Fruit fly (Drosophila melanogaster): ENCODE data around the gene CG17681.

Gene CG17681

DNA sequence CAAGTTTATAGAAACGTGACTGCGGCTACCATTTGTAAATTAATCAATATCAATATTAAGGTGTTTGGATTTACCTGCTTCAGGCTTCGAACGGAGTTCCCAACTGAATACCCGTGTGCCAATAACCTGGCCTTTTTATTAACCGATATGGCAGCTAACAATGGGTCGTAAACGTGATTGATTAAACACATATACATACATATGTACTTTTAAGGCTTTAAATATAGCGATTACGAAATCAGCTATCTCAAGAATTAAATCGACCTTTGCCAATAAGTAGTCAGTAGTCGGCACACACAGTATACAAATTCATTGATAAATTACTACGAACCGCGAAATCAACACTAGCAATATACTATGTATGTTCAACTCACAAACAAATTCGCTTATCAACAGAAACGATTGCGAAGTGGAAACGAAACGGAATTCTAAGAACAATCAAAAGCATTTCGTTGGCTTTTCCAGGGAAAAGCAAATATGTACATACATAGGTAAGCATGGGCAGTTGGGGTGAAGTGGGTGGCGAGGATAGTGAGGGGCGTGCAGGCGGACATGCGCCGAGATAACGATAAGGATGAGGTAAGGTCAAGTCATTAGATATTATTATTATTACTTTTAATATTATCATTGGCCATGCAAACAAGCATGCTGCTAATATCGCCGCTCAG lies 4.2 kb upstream of the CG17681 start (continued):
- TF ChIP-seq CG8944 (GFP tag; optimal IDR thresholded peaks at IDR 0.05) (peak; percentile 4), CG18619 (GFP tag; optimal IDR thresholded peaks at IDR 0.05) (peak; percentile 56), gsb-n (tag; optimal IDR thresholded peaks at IDR 0.05) (peak; percentile 63), zf30C (GFP tag; optimal IDR thresholded peaks at IDR 0.05) (no peak), CG17568 (GFP tag; optimal IDR thresholded peaks at IDR 0.05) (peak; percentile 88), CG2678 (tag; optimal IDR thresholded peaks at IDR 0.05) (peak; percentile 78), CG7786 (GFP tag; optimal IDR thresholded peaks at IDR 0.05) (no peak), Ada2b (GFP tag; IDR thresholded peaks at IDR 0.05) (no peak), CG18599 (GFP tag; optimal IDR thresholded peaks at IDR 0.05) (peak; percentile 87), nau (GFP tag; optimal IDR thresholded peaks at IDR 0.05) (peak; percentile 76), scrt (GFP tag; optimal IDR thresholded peaks at IDR 0.05) (peak; percentile 62), CG6791 (GFP tag; IDR thresholded peaks at IDR 0.05; ENCODE audit: partially characterized antibody) (no peak), CG33557 (GFP tag; optimal IDR thresholded peaks at IDR 0.05) (peak; percentile 81), Hr39 (optimal IDR thresholded peaks at IDR 0.05) (no peak), cg (GFP tag; optimal IDR thresholded peaks at IDR 0.05) (peak; percentile 16), Nf-YB (GFP tag; optimal IDR thresholded peaks at IDR 0.05) (peak; percentile 51), luna (GFP tag; optimal IDR thresholded peaks at IDR 0.05) (no peak), CG9215 (GFP tag; IDR thresholded peaks at IDR 0.05) (no peak), CG5245 (GFP tag; optimal IDR thresholded peaks at IDR 0.05) (no peak), chinmo (GFP tag; IDR thresholded peaks at IDR 0.05; ENCODE audit: partially characterized antibody) (peak; percentile 66; the same call in 1 of the 4 replicates), CG15479 (GFP tag; optimal IDR thresholded peaks at IDR 0.05) (peak; percentile 46), peb (GFP tag; IDR thresholded peaks at IDR 0.05) (no peak), h (optimal IDR thresholded peaks at IDR 0.05) (no peak), CG9727 (GFP tag; optimal IDR thresholded peaks at IDR 0.05) (peak; percentile 68), CG32767 (GFP tag; IDR thresholded peaks at IDR 0.05) (peak; percentile 45; the same call in 1 of the 2 replicates), CG9876 (GFP tag; optimal IDR thresholded peaks at IDR 0.05) (peak; percentile 27), CG12659 (GFP tag; optimal IDR thresholded peaks at IDR 0.05) (peak; percentile 65), chn (GFP tag; optimal IDR thresholded peaks at IDR 0.05) (no peak), gro (GFP tag; optimal IDR thresholded peaks at IDR 0.05) (no peak), Oli (tag; optimal IDR thresholded peaks at IDR 0.05) (peak; percentile 22), Hmx (GFP tag; optimal IDR thresholded peaks at IDR 0.05) (no peak), so (GFP tag; IDR thresholded peaks at IDR 0.05) (peak; percentile 82; the same call in 2 of the 3 replicates), klu (GFP tag; IDR thresholded peaks at IDR 0.05) (no peak), CG6854 (GFP tag; optimal IDR thresholded peaks at IDR 0.05) (peak; percentile 17), stc (GFP tag; IDR thresholded peaks at IDR 0.05) (peak; percentile 49; the same call in 1 of the 2 replicates), CG12769 (tag; optimal IDR thresholded peaks at IDR 0.05) (peak; percentile 51), sisA (GFP tag; IDR thresholded peaks at IDR 0.05) (no peak), CG12155 (GFP tag; optimal IDR thresholded peaks at IDR 0.05) (no peak), Sin3A (optimal IDR thresholded peaks at IDR 0.05) (no peak), gce (GFP tag; IDR thresholded peaks at IDR 0.05) (peak; percentile 82), HHEX (GFP tag; optimal IDR thresholded peaks at IDR 0.05) (peak; percentile 84), amos (GFP tag; IDR thresholded peaks at IDR 0.05; ENCODE audit: partially characterized antibody) (no peak; the same call in 1 of the 2 replicates), CG4854 (GFP tag; optimal IDR thresholded peaks at IDR 0.05) (peak; percentile 19), YL-1 (GFP tag; optimal IDR thresholded peaks at IDR 0.05) (peak; percentile 42), Awh (GFP tag; IDR thresholded peaks at IDR 0.05) (peak; percentile 78), CG31441 (GFP tag; IDR thresholded peaks at IDR 0.05) (peak; percentile 45; the same call in 1 of the 2 replicates), lilli (GFP tag; optimal IDR thresholded peaks at IDR 0.05) (peak; percentile 12), gt (GFP tag; IDR thresholded peaks at IDR 0.05) (no peak), disco-r (GFP tag; optimal IDR thresholded peaks at IDR 0.05) (peak; percentile 34), odd (GFP tag; optimal IDR thresholded peaks at IDR 0.05) (peak; percentile 80), CG13123 (GFP tag; optimal IDR thresholded peaks at IDR 0.05) (peak; percentile 51)

All from whole organism, embryonic.